Worm (Caenorhabditis elegans) whole organism, young adult: Measurements from ENCODE around the gene nth-1.

ENCODE experiments used
- athp-1 ChIP-seq: sonication (generic microtip); optimal IDR thresholded peaks from 2 replicates; lab custom pipeline; 2017; ENCODE audit warnings: mild to moderate bottlenecking, missing genetic modification characterization, missing compliant biosample characterization
- ccch-3 ChIP-seq: fragments of 200-800 bp; sonication (Bioruptor generic); optimal IDR thresholded peaks from 2 replicates; lab custom pipeline; 2018; ENCODE audit warnings: mild to moderate bottlenecking, missing genetic modification characterization, missing compliant biosample characterization
- dpl-1 ChIP-seq: fragments of 150-350 bp; optimal IDR thresholded peaks from 2 replicates; lab custom pipeline; 2014; ENCODE audit warnings: missing biosample characterization, missing genetic modification reagents, missing genetic modification characterization
- ets-4 ChIP-seq: fragments of 200-800 bp; sonication (Bioruptor generic); optimal IDR thresholded peaks from 2 replicates; lab custom pipeline; 2018; ENCODE audit warnings: mild to moderate bottlenecking, missing genetic modification characterization, missing compliant biosample characterization
- madf-6 ChIP-seq: fragments of 200-800 bp; sonication (Bioruptor generic); IDR thresholded peaks from 2 replicates; pipeline ENCODE4 v1.3.6; 2022; ENCODE audit warnings: missing genetic modification reagents, missing genetic modification characterization, missing compliant biosample characterization
- unc-62 ChIP-seq: fragments of 150-350 bp; optimal IDR thresholded peaks from 2 replicates; lab custom pipeline; 2014; ENCODE audit warnings: missing biosample characterization, missing genetic modification reagents, missing genetic modification characterization

DNA sequence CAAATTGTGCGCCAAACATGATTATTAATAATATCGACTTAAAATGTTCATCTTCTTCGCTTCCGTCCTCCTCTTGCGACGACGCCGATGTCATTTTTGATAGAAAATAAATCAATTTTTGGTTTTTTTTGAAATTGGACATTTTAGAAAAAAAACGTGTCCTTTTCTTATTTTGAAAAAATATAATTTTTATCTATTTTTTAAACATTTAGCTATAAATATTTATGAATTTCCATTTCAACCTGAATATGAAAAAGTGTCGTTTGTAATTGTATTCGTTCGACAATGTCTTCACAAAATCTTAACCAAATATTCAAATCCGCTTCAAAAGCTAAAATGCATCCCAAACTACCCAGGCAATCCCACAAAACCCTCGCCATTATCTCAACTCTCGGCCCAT, 6.7 kb downstream of the nth-1 start, which contains the start of gene R10E4.3:
- TF ChIP-seq dpl-1 (no peak), athp-1 (tag; lab: Kevin White, UChicago) (no peak), madf-6 (GFP tag; lab: Robert Waterston, UW) (no peak), ccch-3 (no peak), unc-62 (no peak), ets-4 (GFP tag; lab: Kevin White, UChicago) (no peak)
